Fruit fly (Drosophila melanogaster) whole organism, embryonic: Measurements from ENCODE around the gene CG10602.

Experiments
- Ada2b ChIP-seq: fragments of 200-800 bp; sonication (Bioruptor generic); IDR thresholded peaks from 2 replicates; pipeline ENCODE4 v1.3.6; 2022; ENCODE audit warnings: missing biosample characterization, missing genetic modification characterization
- CG10321 ChIP-seq: fragments of 200-800 bp; sonication (Bioruptor generic); IDR thresholded peaks from 2 replicates; pipeline ENCODE4 v1.3.6; 2022; ENCODE audit warnings: missing biosample characterization, missing genetic modification characterization
- CG11093 ChIP-seq: fragments of 200-800 bp; sonication (Bioruptor generic); IDR thresholded peaks from 3 replicates; pipeline ENCODE4 v1.3.6; 2022; ENCODE audit warnings: missing biosample characterization, missing genetic modification characterization
- CG11504 ChIP-seq: fragments of 200-800 bp; sonication (Bioruptor generic); optimal IDR thresholded peaks from 3 replicates; lab custom pipeline; 2019; ENCODE audit warnings: missing biosample characterization, mild to moderate bottlenecking, missing genetic modification characterization, moderate library complexity
- CG11696 ChIP-seq: fragments of 200-800 bp; sonication (Bioruptor generic); IDR thresholded peaks from 2 replicates; pipeline ENCODE4 v1.3.6; 2022; ENCODE audit warnings: missing biosample characterization, missing genetic modification characterization
- CG12769 ChIP-seq: fragments of 200-800 bp; sonication (Bioruptor generic); optimal IDR thresholded peaks from 2 replicates; lab custom pipeline; 2019; ENCODE audit warnings: missing biosample characterization, mild to moderate bottlenecking, missing genetic modification characterization, moderate library complexity
- CG13287 ChIP-seq: fragments of 200-800 bp; sonication (Bioruptor generic); IDR thresholded peaks from 2 replicates; pipeline ENCODE4 v1.3.6; 2022; ENCODE audit warnings: missing biosample characterization, missing genetic modification characterization; ENCODE audit not compliant: partially characterized antibody
- CG14014 ChIP-seq: fragments of 200-800 bp; sonication (Bioruptor generic); IDR thresholded peaks from 2 replicates; pipeline ENCODE4 v1.3.6; 2022; ENCODE audit warnings: missing biosample characterization, missing genetic modification characterization
- CG14667 ChIP-seq: fragments of 200-800 bp; sonication (Bioruptor generic); IDR thresholded peaks from 2 replicates; pipeline ENCODE4 v1.3.6; 2022; ENCODE audit warnings: missing biosample characterization, missing genetic modification characterization
- CG1529 ChIP-seq: fragments of 200-800 bp; sonication (Bioruptor generic); optimal IDR thresholded peaks from 3 replicates; lab custom pipeline; 2018; ENCODE audit warnings: missing biosample characterization, missing genetic modification characterization
- CG17912 ChIP-seq: fragments of 200-800 bp; sonication (Bioruptor generic); optimal IDR thresholded peaks from 2 replicates; lab custom pipeline; 2018; ENCODE audit warnings: missing biosample characterization, mild to moderate bottlenecking, missing genetic modification characterization
- CG2116 ChIP-seq: fragments of 200-800 bp; sonication (Bioruptor generic); optimal IDR thresholded peaks from 3 replicates; lab custom pipeline; 2018; ENCODE audit warnings: missing biosample characterization, mild to moderate bottlenecking, missing genetic modification characterization
- CG2875 ChIP-seq: fragments of 200-800 bp; sonication (Bioruptor generic); optimal IDR thresholded peaks from 2 replicates; lab custom pipeline; 2017; ENCODE audit warnings: missing biosample characterization, mild to moderate bottlenecking, missing genetic modification characterization, missing genetic modification reagents
- CG3838 ChIP-seq: fragments of 200-800 bp; sonication (Bioruptor generic); optimal IDR thresholded peaks from 3 replicates; lab custom pipeline; 2016; ENCODE audit warnings: missing biosample characterization, missing genetic modification characterization
- CG6813 ChIP-seq: fragments of 200-800 bp; sonication (Bioruptor generic); optimal IDR thresholded peaks from 2 replicates; lab custom pipeline; 2017; ENCODE audit warnings: missing biosample characterization, missing genetic modification characterization, mild to moderate bottlenecking, moderate library complexity, missing genetic modification reagents
- CG8281 ChIP-seq: fragments of 200-800 bp; sonication (Bioruptor generic); optimal IDR thresholded peaks from 2 replicates; lab custom pipeline; 2018; ENCODE audit warnings: missing biosample characterization, mild to moderate bottlenecking, missing genetic modification characterization, moderate library complexity
- Chrac-16 ChIP-seq: fragments of 200-800 bp; sonication (Bioruptor generic); optimal IDR thresholded peaks from 3 replicates; lab custom pipeline; 2016; ENCODE audit warnings: missing biosample characterization, missing genetic modification characterization
- Dek ChIP-seq: fragments of 200-800 bp; sonication (Bioruptor generic); optimal IDR thresholded peaks from 3 replicates; lab custom pipeline; 2019; ENCODE audit warnings: missing biosample characterization, mild to moderate bottlenecking, missing genetic modification characterization, moderate library complexity
- Dip2 ChIP-seq: fragments of 200-800 bp; sonication (Bioruptor generic); IDR thresholded peaks from 2 replicates; pipeline ENCODE4 v1.3.6; 2022; ENCODE audit warnings: missing biosample characterization, missing genetic modification characterization
- Doc2 ChIP-seq: fragments of 200-800 bp; sonication (Bioruptor generic); IDR thresholded peaks from 2 replicates; pipeline ENCODE4 v1.3.6; 2022; ENCODE audit warnings: missing biosample characterization, missing genetic modification characterization
- E2f2 ChIP-seq: fragments of 200-800 bp; sonication (Bioruptor generic); IDR thresholded peaks from 2 replicates; pipeline ENCODE4 v1.3.6; 2022; ENCODE audit warnings: missing biosample characterization, missing genetic modification characterization
- Fer3 ChIP-seq: fragments of 200-800 bp; sonication (Bioruptor generic); optimal IDR thresholded peaks from 2 replicates; lab custom pipeline; 2018; ENCODE audit warnings: missing biosample characterization, mild to moderate bottlenecking, missing genetic modification characterization, moderate library complexity
- GATAe ChIP-seq: fragments of 200-800 bp; sonication (Bioruptor generic); conservative IDR thresholded peaks from 2 replicates; pipeline ENCODE4 v1.3.6; 2022; ENCODE audit warnings: missing biosample characterization, missing genetic modification characterization
- Hey ChIP-seq: fragments of 200-800 bp; sonication (Bioruptor generic); optimal IDR thresholded peaks from 3 replicates; lab custom pipeline; 2018; ENCODE audit warnings: missing biosample characterization, mild to moderate bottlenecking, missing genetic modification characterization
- Hmr ChIP-seq: fragments of 200-800 bp; sonication (Bioruptor generic); optimal IDR thresholded peaks from 3 replicates; lab custom pipeline; 2017; ENCODE audit warnings: mild to moderate bottlenecking, missing biosample characterization, missing genetic modification reagents, missing genetic modification characterization
- MESR4 ChIP-seq: fragments of 200-800 bp; sonication (Bioruptor generic); optimal IDR thresholded peaks from 2 replicates; lab custom pipeline; 2018; ENCODE audit warnings: missing biosample characterization, mild to moderate bottlenecking, missing genetic modification characterization, moderate library complexity
- Scr ChIP-seq: fragments of 200-800 bp; sonication (Bioruptor generic); IDR thresholded peaks from 2 replicates; pipeline ENCODE4 v1.3.6; 2022; ENCODE audit warnings: missing biosample characterization, missing genetic modification characterization; ENCODE audit not compliant: partially characterized antibody
- Sox102F ChIP-seq: fragments of 200-800 bp; sonication (Bioruptor generic); optimal IDR thresholded peaks from 2 replicates; lab custom pipeline; 2018; ENCODE audit warnings: missing biosample characterization, mild to moderate bottlenecking, missing genetic modification characterization, moderate library complexity
- bbx ChIP-seq: fragments of 200-800 bp; sonication (Bioruptor generic); IDR thresholded peaks from 2 replicates; pipeline ENCODE4 v1.3.6; 2022; ENCODE audit warnings: missing biosample characterization, missing genetic modification characterization; ENCODE audit not compliant: partially characterized antibody
- da ChIP-seq: fragments of 200-800 bp; sonication (Bioruptor generic); optimal IDR thresholded peaks from 2 replicates; lab custom pipeline; 2016; ENCODE audit warnings: missing biosample characterization, missing genetic modification characterization
- disco-r ChIP-seq: fragments of 200-800 bp; sonication (Bioruptor generic); optimal IDR thresholded peaks from 2 replicates; lab custom pipeline; 2016; ENCODE audit warnings: missing biosample characterization, missing genetic modification characterization
- fru ChIP-seq: fragments of >200 bp; optimal IDR thresholded peaks from 2 replicates; lab custom pipeline; 2017
- gcm2 ChIP-seq: fragments of 200-800 bp; sonication (Bioruptor generic); optimal IDR thresholded peaks from 2 replicates; lab custom pipeline; 2016; ENCODE audit warnings: missing biosample characterization, missing genetic modification characterization
- gem ChIP-seq: fragments of 200-800 bp; sonication (Bioruptor generic); optimal IDR thresholded peaks from 2 replicates; lab custom pipeline; 2019; ENCODE audit warnings: missing biosample characterization, mild to moderate bottlenecking, missing genetic modification characterization, moderate library complexity
- ham ChIP-seq: fragments of 200-800 bp; sonication (Bioruptor generic); IDR thresholded peaks from 2 replicates; pipeline ENCODE4 v1.3.6; 2022; ENCODE audit warnings: missing biosample characterization, missing genetic modification characterization
- hth ChIP-seq: fragments of >200 bp; optimal IDR thresholded peaks from 2 replicates; lab custom pipeline; 2017; ENCODE audit warnings: inconsistent platforms
- knrl ChIP-seq: fragments of 200-800 bp; sonication (Bioruptor generic); IDR thresholded peaks from 3 replicates; pipeline ENCODE4 v1.3.6; 2022; ENCODE audit warnings: missing biosample characterization, missing genetic modification characterization; ENCODE audit not compliant: partially characterized antibody
- prd ChIP-seq, 3 experiments: fragments of >200 bp in 2 of 3; fragments of 200-800 bp in 1 of 3; sonication (Bioruptor generic) in 1 of 3; optimal IDR thresholded peaks in 2 of 3; IDR thresholded peaks in 1 of 3; 2 replicates in 2 of 3; 3 replicates in 1 of 3; pipeline versions ENCODE4 v1.3.6 to Lab custom; 2017 to 2022; ENCODE audit warnings: missing biosample characterization in 1 of 3, missing genetic modification characterization in 1 of 3
- run ChIP-seq: fragments of 200-800 bp; sonication (Bioruptor generic); optimal IDR thresholded peaks from 3 replicates; lab custom pipeline; 2018; ENCODE audit warnings: missing biosample characterization, mild to moderate bottlenecking, missing genetic modification characterization
- sens-2 ChIP-seq: fragments of 200-800 bp; sonication (Bioruptor generic); IDR thresholded peaks from 2 replicates; pipeline ENCODE4 v1.3.6; 2022; ENCODE audit warnings: missing biosample characterization, missing genetic modification characterization
- sima ChIP-seq: fragments of 200-800 bp; sonication (Bioruptor generic); optimal IDR thresholded peaks from 2 replicates; lab custom pipeline; 2016; ENCODE audit warnings: missing biosample characterization, missing genetic modification characterization
- trh ChIP-seq: fragments of 200-800 bp; sonication (Bioruptor generic); optimal IDR thresholded peaks from 2 replicates; lab custom pipeline; 2016; ENCODE audit warnings: missing biosample characterization, missing genetic modification characterization

The CG10602 gene

DNA sequence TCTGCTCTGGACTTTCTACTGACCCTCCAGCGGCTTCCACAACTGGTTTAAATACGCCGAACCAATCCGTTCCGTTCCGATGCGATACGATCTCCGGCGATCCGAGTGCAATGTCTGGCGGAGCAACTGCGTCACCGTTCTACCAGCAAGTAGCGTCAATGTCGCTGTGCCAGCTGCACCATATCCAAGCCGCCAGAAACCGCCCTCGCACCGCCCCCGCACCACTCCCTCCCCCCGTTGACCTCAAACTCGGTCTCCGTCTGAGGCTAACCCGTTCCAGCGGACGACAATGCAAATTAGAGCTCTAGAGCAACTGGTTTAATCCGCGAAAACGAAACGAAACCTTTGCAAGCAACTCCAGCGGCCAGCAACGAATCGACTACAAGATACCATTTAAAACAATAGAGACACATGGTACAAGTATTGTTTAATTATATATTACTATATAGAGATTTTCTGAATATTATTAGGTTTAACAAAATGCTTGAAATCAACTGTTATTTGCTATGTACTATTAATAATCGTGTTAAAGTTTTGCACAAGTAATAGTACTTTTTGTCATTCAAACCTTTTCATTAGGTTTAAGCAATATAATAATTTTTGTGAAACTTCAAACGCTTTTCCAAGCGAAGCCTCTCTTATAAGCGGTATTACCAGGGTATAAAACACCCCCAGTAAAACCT is 47.9 kb downstream of the CG10602 start, which contains the start of the genes CG10570 and CG42502 (continued):
- no peak for TF ChIP-seq CG11093 (GFP tag; lab: Robert Waterston, UW)
- TF ChIP-seq CG10321 (GFP tag; lab: Robert Waterston, UW) = no peak
- TF ChIP-seq Hmr (GFP tag; lab: Kevin White, UChicago) = no peak
- TF ChIP-seq Hey (tag; lab: Kevin White, UChicago) = no peak
- TF ChIP-seq CG6813 = no peak
- peak; percentile 32 for TF ChIP-seq gem
- TF ChIP-seq CG13287 (GFP tag; lab: Robert Waterston, UW) = no peak
- TF ChIP-seq Chrac-16 (GFP tag; lab: Kevin White, UChicago) = no peak
- TF ChIP-seq CG14667 (GFP tag; lab: Robert Waterston, UW) = no peak
- TF ChIP-seq prd (optimal IDR thresholded peaks at IDR 0.05; lab: Kevin White, UChicago) = no peak
- TF ChIP-seq prd (GFP tag; IDR thresholded peaks at IDR 0.05; lab: Robert Waterston, UW) = no peak
- TF ChIP-seq CG11696 (GFP tag; lab: Robert Waterston, UW) = no peak
- no peak; the same call in 1 of the 2 replicates for TF ChIP-seq Scr (GFP tag; lab: Robert Waterston, UW)
- TF ChIP-seq CG12769 (tag; lab: Kevin White, UChicago) = peak; percentile 20
- TF ChIP-seq sens-2 (GFP tag; lab: Robert Waterston, UW) = no peak
- no peak for TF ChIP-seq GATAe
- no peak for TF ChIP-seq ham (GFP tag; lab: Robert Waterston, UW)
- no peak for TF ChIP-seq sima
- no peak for TF ChIP-seq CG3838 (GFP tag; lab: Kevin White, UChicago)
- no peak for TF ChIP-seq E2f2 (GFP tag; lab: Robert Waterston, UW)
- no peak for TF ChIP-seq Fer3 (tag; lab: Kevin White, UChicago)
- no peak for TF ChIP-seq Ada2b (GFP tag; lab: Robert Waterston, UW)
- TF ChIP-seq knrl (GFP tag; lab: Robert Waterston, UW) = no peak
- no peak for TF ChIP-seq MESR4 (GFP tag; lab: Kevin White, UChicago)
- TF ChIP-seq trh (GFP tag; lab: Kevin White, UChicago) = no peak
- no peak for TF ChIP-seq fru
- no peak for TF ChIP-seq Dek (tag; lab: Kevin White, UChicago)
- no peak for TF ChIP-seq hth (lab: Kevin White, UChicago)
- no peak for TF ChIP-seq gcm2
- TF ChIP-seq run (tag; lab: Kevin White, UChicago) = no peak
- no peak for TF ChIP-seq Sox102F (GFP tag; lab: Kevin White, UChicago)
- peak; percentile 14 for TF ChIP-seq CG11504 (tag; lab: Kevin White, UChicago)
- no peak for TF ChIP-seq CG14014 (GFP tag; lab: Robert Waterston, UW)
- TF ChIP-seq CG8281 (tag; lab: Kevin White, UChicago) = no peak
- TF ChIP-seq CG17912 (GFP tag; lab: Kevin White, UChicago) = no peak
- TF ChIP-seq Dip2 (GFP tag; lab: Robert Waterston, UW) = no peak
- no peak for TF ChIP-seq CG2875 (GFP tag; lab: Kevin White, UChicago)
- TF ChIP-seq da (GFP tag; lab: Kevin White, UChicago) = no peak
- TF ChIP-seq bbx (GFP tag; lab: Robert Waterston, UW) = peak; percentile 21; the same call in 1 of the 2 replicates
- TF ChIP-seq CG2116 = no peak
- no peak for TF ChIP-seq Doc2 (GFP tag; lab: Robert Waterston, UW)
- TF ChIP-seq disco-r (GFP tag; lab: Kevin White, UChicago) = no peak
- no peak for TF ChIP-seq CG1529 (GFP tag; lab: Kevin White, UChicago)
